Fruit fly (Drosophila melanogaster): Measurements from ENCODE around the gene RhoGEF64C.

The RhoGEF64C gene

DNA sequence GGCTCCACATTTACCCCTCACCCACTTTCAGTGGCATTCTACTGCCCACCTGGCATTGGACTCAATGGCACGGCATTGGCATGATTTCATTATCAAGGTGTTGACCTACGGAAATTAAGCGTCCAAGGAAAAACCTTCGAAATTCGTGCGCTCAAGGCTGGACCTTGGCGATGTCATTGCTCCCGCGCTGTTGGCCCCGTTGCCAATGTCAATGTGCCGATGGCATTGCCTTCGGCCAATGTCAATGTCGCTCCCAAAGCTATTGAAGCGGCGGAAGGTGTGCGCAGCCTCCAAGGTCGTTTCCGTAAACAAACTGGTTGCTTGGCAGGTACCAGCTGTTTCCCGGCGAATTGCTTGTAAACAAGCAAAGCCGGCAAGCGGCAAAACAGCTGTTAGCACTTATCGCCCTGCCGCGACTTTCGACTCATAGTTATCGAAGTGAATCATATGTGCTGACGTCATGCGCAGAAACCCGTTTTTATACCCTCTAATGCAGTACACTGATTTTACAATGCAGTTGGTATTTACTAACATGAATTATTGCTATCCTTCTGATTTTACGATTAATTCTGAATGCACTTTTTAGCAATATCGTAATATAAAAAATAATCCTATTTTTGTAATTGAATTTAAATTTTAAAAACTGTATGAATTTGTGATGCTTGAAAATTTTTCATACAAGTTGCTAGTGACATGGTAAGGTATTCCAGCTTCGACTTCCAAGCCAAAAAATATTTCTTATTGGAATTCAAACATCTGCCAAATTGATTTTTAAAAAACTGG is 132.0 kb downstream of the RhoGEF64C start (continued):
- TF ChIP-seq CG15514 (GFP tag; optimal IDR thresholded peaks at IDR 0.05) (peak; percentile 89), sim (GFP tag; IDR thresholded peaks at IDR 0.05) (peak; percentile 85), mirr (GFP tag; optimal IDR thresholded peaks at IDR 0.05) (peak; percentile 81), CG11695 (GFP tag; IDR thresholded peaks at IDR 0.05) (peak; percentile 96), CG10209 (GFP tag; optimal IDR thresholded peaks at IDR 0.05) (peak; percentile 96), bbx (GFP tag; IDR thresholded peaks at IDR 0.05; ENCODE audit: partially characterized antibody) (peak; percentile 58; the same call in 1 of the 2 replicates), CG9215 (GFP tag; IDR thresholded peaks at IDR 0.05) (peak; percentile 94), onecut (GFP tag; IDR thresholded peaks at IDR 0.05) (peak; percentile 95), CG15073 (GFP tag; optimal IDR thresholded peaks at IDR 0.05) (peak; percentile 74), CG3847 (GFP tag; IDR thresholded peaks at IDR 0.05) (peak; percentile 97), CrebB (tag; optimal IDR thresholded peaks at IDR 0.05) (peak; percentile 92), CG4820 (GFP tag; optimal IDR thresholded peaks at IDR 0.05) (peak; percentile 95), tll (GFP tag; optimal IDR thresholded peaks at IDR 0.05) (peak in 1 of 2 experiments; percentile 74), lilli (GFP tag; optimal IDR thresholded peaks at IDR 0.05) (peak; percentile 97), bcd (GFP tag; optimal IDR thresholded peaks at IDR 0.05) (peak; percentile 94), btn (GFP tag; optimal IDR thresholded peaks at IDR 0.05) (peak; percentile 75), row (GFP tag; IDR thresholded peaks at IDR 0.05) (peak; percentile 99), Aef1 (GFP tag; IDR thresholded peaks at IDR 0.05) (peak; percentile 96), schlank (tag; optimal IDR thresholded peaks at IDR 0.05) (peak; percentile 83), dimm (GFP tag; IDR thresholded peaks at IDR 0.05) (peak; percentile 87), CG34422 (GFP tag; IDR thresholded peaks at IDR 0.05) (peak; percentile 99), PHDP (tag; optimal IDR thresholded peaks at IDR 0.05) (peak; percentile 96), CG6272 (GFP tag; IDR thresholded peaks at IDR 0.05) (peak; percentile 95), Lhr (GFP tag; optimal IDR thresholded peaks at IDR 0.05) (peak; percentile 81), slbo (GFP tag; IDR thresholded peaks at IDR 0.05) (peak; percentile 98), tin (GFP tag; optimal IDR thresholded peaks at IDR 0.05) (peak; percentile 96), ap (GFP tag; IDR thresholded peaks at IDR 0.05) (peak; percentile 95), CG30020 (tag; optimal IDR thresholded peaks at IDR 0.05) (no peak), CG3726 (GFP tag; IDR thresholded peaks at IDR 0.05) (peak; percentile 88), Pdp1 (GFP tag; optimal IDR thresholded peaks at IDR 0.05) (peak in 1 of 2 experiments; percentile 91), dan (GFP tag; IDR thresholded peaks at IDR 0.05) (peak; percentile 83), abd-A (tag; optimal IDR thresholded peaks at IDR 0.05) (no peak), CG13894 (tag; optimal IDR thresholded peaks at IDR 0.05) (peak; percentile 86), CG3163 (GFP tag; optimal IDR thresholded peaks at IDR 0.05) (peak; percentile 69), salm (tag; optimal IDR thresholded peaks at IDR 0.05) (peak; percentile 88), gcm2 (GFP tag; optimal IDR thresholded peaks at IDR 0.05) (peak; percentile 90), esg (GFP tag; conservative IDR thresholded peaks at IDR 0.05) (peak; percentile 96), Asciz (GFP tag; optimal IDR thresholded peaks at IDR 0.05) (peak; percentile 89), caup (GFP tag; optimal IDR thresholded peaks at IDR 0.05; ENCODE audit: severe bottlenecking) (peak; percentile 94), CG10462 (GFP tag; optimal IDR thresholded peaks at IDR 0.05) (peak; percentile 94), HmgZ (tag; optimal IDR thresholded peaks at IDR 0.05) (peak; percentile 95), crol (GFP tag; IDR thresholded peaks at IDR 0.05) (peak; percentile 46), BtbVII (GFP tag; optimal IDR thresholded peaks at IDR 0.05) (peak; percentile 95), CG2889 (GFP tag; IDR thresholded peaks at IDR 0.05) (peak; percentile 96), dmrt11E (tag; optimal IDR thresholded peaks at IDR 0.05) (peak; percentile 93), CG2129 (GFP tag; IDR thresholded peaks at IDR 0.05; ENCODE audit: partially characterized antibody) (no peak), sob (GFP tag; IDR thresholded peaks at IDR 0.05) (peak; percentile 98), oc (tag; optimal IDR thresholded peaks at IDR 0.05) (peak; percentile 95)
